Fruit fly (Drosophila melanogaster): ENCODE results near the gene Syn.

The Syn gene

dm6 chr3R:10168483-10169064, 21.9 kb upstream of the Syn start (continued):
- TF ChIP-seq CG8359 (GFP tag; optimal IDR thresholded peaks at IDR 0.05; ENCODE audit: borderline replicate concordance), result no peak
- no peak for TF ChIP-seq CG17186 (GFP tag; optimal IDR thresholded peaks at IDR 0.05)
- peak; percentile 92 for TF ChIP-seq Med (GFP tag)
- no peak for TF ChIP-seq CG1233 (GFP tag; optimal IDR thresholded peaks at IDR 0.05)
- no peak for TF ChIP-seq Max (GFP tag; optimal IDR thresholded peaks at IDR 0.05)
- TF ChIP-seq CG8089 (GFP tag; optimal IDR thresholded peaks at IDR 0.05), result no peak
- no peak for TF ChIP-seq CG15011 (GFP tag; optimal IDR thresholded peaks at IDR 0.05)
- TF ChIP-seq Fer1 (GFP tag; optimal IDR thresholded peaks at IDR 0.05), result peak; percentile 8
- no peak for TF ChIP-seq CG4404 (GFP tag; IDR thresholded peaks at IDR 0.05)
- no peak for TF ChIP-seq CG3065 (GFP tag; optimal IDR thresholded peaks at IDR 0.05)
- TF ChIP-seq PHDP (tag; optimal IDR thresholded peaks at IDR 0.05), result peak; percentile 54
- TF ChIP-seq dm (GFP tag; optimal IDR thresholded peaks at IDR 0.05), result no peak
- TF ChIP-seq CG7357 (GFP tag; IDR thresholded peaks at IDR 0.05), result no peak
- TF ChIP-seq CG2129 (GFP tag; IDR thresholded peaks at IDR 0.05; ENCODE audit: partially characterized antibody), result no peak
- no peak for TF ChIP-seq Opbp (GFP tag; IDR thresholded peaks at IDR 0.05; ENCODE audit: partially characterized antibody)
- no peak for TF ChIP-seq CG10462 (GFP tag; optimal IDR thresholded peaks at IDR 0.05)
- no peak for TF ChIP-seq bab2 (GFP tag; optimal IDR thresholded peaks at IDR 0.05)
- TF ChIP-seq Hr51 (GFP tag; optimal IDR thresholded peaks at IDR 0.05), result peak in 1 of 2 experiments; percentile 15
- no peak for TF ChIP-seq gcm (GFP tag; optimal IDR thresholded peaks at IDR 0.05)
- peak in 1 of 2 experiments; percentile 63 for TF ChIP-seq bsh (GFP tag; optimal IDR thresholded peaks at IDR 0.05)
- TF ChIP-seq Dad (GFP tag; optimal IDR thresholded peaks at IDR 0.05), result no peak
- TF ChIP-seq hkb (optimal IDR thresholded peaks at IDR 0.05), result no peak
- TF ChIP-seq hkb (GFP tag; IDR thresholded peaks at IDR 0.05), result 0 out of 2 replicates have a peak, but pooled peaks have one; percentile 17
- TF ChIP-seq CG11723 (GFP tag; optimal IDR thresholded peaks at IDR 0.05), result no peak
- peak; percentile 10 for TF ChIP-seq CG13775 (GFP tag; optimal IDR thresholded peaks at IDR 0.05)
- TF ChIP-seq CG10267 (tag; optimal IDR thresholded peaks at IDR 0.05), result no peak
- TF ChIP-seq CG13624 (GFP tag; optimal IDR thresholded peaks at IDR 0.05), result peak; percentile 46
- TF ChIP-seq caup (GFP tag; optimal IDR thresholded peaks at IDR 0.05; ENCODE audit: severe bottlenecking), result no peak
- no peak for TF ChIP-seq pzg (GFP tag; optimal IDR thresholded peaks at IDR 0.05)
- TF ChIP-seq sd (tag; optimal IDR thresholded peaks at IDR 0.05), result no peak
- TF ChIP-seq Meics (GFP tag; optimal IDR thresholded peaks at IDR 0.05), result peak; percentile 34
- TF ChIP-seq CG5953 (GFP tag; IDR thresholded peaks at IDR 0.05), result no peak
- no peak for TF ChIP-seq pnt (GFP tag; optimal IDR thresholded peaks at IDR 0.05)
- TF ChIP-seq Fer2 (tag; optimal IDR thresholded peaks at IDR 0.05), result no peak
- TF ChIP-seq Hmx (GFP tag; optimal IDR thresholded peaks at IDR 0.05), result no peak
- TF ChIP-seq CoRest (tag; optimal IDR thresholded peaks at IDR 0.05), result peak; percentile 57
- TF ChIP-seq CG9817 (tag; optimal IDR thresholded peaks at IDR 0.05), result peak; percentile 41
- peak; percentile 39 for TF ChIP-seq Camta (GFP tag; optimal IDR thresholded peaks at IDR 0.05)
- no peak for TF ChIP-seq D19A (tag; optimal IDR thresholded peaks at IDR 0.05)
- peak; percentile 62 for TF ChIP-seq gro (GFP tag; optimal IDR thresholded peaks at IDR 0.05)
- peak; percentile 6 for TF ChIP-seq CG12071 (GFP tag; optimal IDR thresholded peaks at IDR 0.05)
- peak; percentile 22 for TF ChIP-seq ATbp (GFP tag; optimal IDR thresholded peaks at IDR 0.05)
- no peak for TF ChIP-seq CG34376 (GFP tag; optimal IDR thresholded peaks at IDR 0.05)
- TF ChIP-seq CG10366 (GFP tag; IDR thresholded peaks at IDR 0.05), result peak; percentile 33
- TF ChIP-seq CG3995 (GFP tag; optimal IDR thresholded peaks at IDR 0.05), result no peak
- TF ChIP-seq pho (GFP tag; optimal IDR thresholded peaks at IDR 0.05), result peak; percentile 25
- TF ChIP-seq CG13296 (GFP tag; optimal IDR thresholded peaks at IDR 0.05), result peak; percentile 6
- TF ChIP-seq CG2875 (GFP tag; optimal IDR thresholded peaks at IDR 0.05), result no peak
- TF ChIP-seq CG3163 (GFP tag; optimal IDR thresholded peaks at IDR 0.05), result no peak
- no peak for TF ChIP-seq eve (GFP tag; optimal IDR thresholded peaks at IDR 0.05)

All from whole organism, embryonic.